Fruit fly (Drosophila melanogaster) whole organism, embryonic: ENCODE measurements around the gene Evi5.

Experiments
- Adf1 ChIP-seq: fragments of 200-800 bp; sonication (Bioruptor generic); IDR thresholded peaks from 2 replicates; pipeline ENCODE4 v1.3.6; 2022; ENCODE audit warnings: missing biosample characterization, missing genetic modification characterization
- Atf3 ChIP-seq: fragments of 200-800 bp; sonication (Bioruptor generic); optimal IDR thresholded peaks from 3 replicates; lab custom pipeline; 2016; ENCODE audit warnings: missing biosample characterization, missing genetic modification characterization
- BtbVII ChIP-seq: fragments of 200-800 bp; sonication (Bioruptor generic); optimal IDR thresholded peaks from 3 replicates; lab custom pipeline; 2017; ENCODE audit warnings: missing biosample characterization, mild to moderate bottlenecking, missing genetic modification characterization
- CG11398 ChIP-seq: fragments of 200-800 bp; sonication (Bioruptor generic); optimal IDR thresholded peaks from 2 replicates; lab custom pipeline; 2016; ENCODE audit warnings: missing biosample characterization, missing genetic modification characterization
- CG11504 ChIP-seq: fragments of 200-800 bp; sonication (Bioruptor generic); optimal IDR thresholded peaks from 3 replicates; lab custom pipeline; 2019; ENCODE audit warnings: missing biosample characterization, mild to moderate bottlenecking, missing genetic modification characterization, moderate library complexity
- CG13296 ChIP-seq: fragments of 200-800 bp; sonication (Bioruptor generic); optimal IDR thresholded peaks from 3 replicates; lab custom pipeline; 2018; ENCODE audit warnings: missing biosample characterization, mild to moderate bottlenecking, missing genetic modification characterization
- CG13894 ChIP-seq: fragments of 200-800 bp; sonication (Bioruptor generic); optimal IDR thresholded peaks from 3 replicates; lab custom pipeline; 2018; ENCODE audit warnings: missing biosample characterization, mild to moderate bottlenecking, missing genetic modification characterization, moderate library complexity
- CG14014 ChIP-seq: fragments of 200-800 bp; sonication (Bioruptor generic); IDR thresholded peaks from 2 replicates; pipeline ENCODE4 v1.3.6; 2022; ENCODE audit warnings: missing biosample characterization, missing genetic modification characterization
- CG15269 ChIP-seq: fragments of 200-800 bp; sonication (Bioruptor generic); optimal IDR thresholded peaks from 2 replicates; lab custom pipeline; 2018; ENCODE audit warnings: missing biosample characterization, mild to moderate bottlenecking, missing genetic modification characterization, moderate library complexity
- CG15479 ChIP-seq: fragments of 200-800 bp; sonication (Bioruptor generic); optimal IDR thresholded peaks from 3 replicates; lab custom pipeline; 2019; ENCODE audit warnings: missing biosample characterization, mild to moderate bottlenecking, missing genetic modification characterization, moderate library complexity
- CG2678 ChIP-seq: fragments of 200-800 bp; sonication (Bioruptor generic); optimal IDR thresholded peaks from 3 replicates; lab custom pipeline; 2019; ENCODE audit warnings: missing biosample characterization, mild to moderate bottlenecking, missing genetic modification characterization, moderate library complexity
- CG30020 ChIP-seq: fragments of 200-800 bp; optimal IDR thresholded peaks from 2 replicates; lab custom pipeline; 2019; ENCODE audit warnings: missing biosample characterization, mild to moderate bottlenecking, missing genetic modification characterization, moderate library complexity
- CG30403 ChIP-seq: fragments of 200-800 bp; sonication (Bioruptor generic); optimal IDR thresholded peaks from 3 replicates; lab custom pipeline; 2016; ENCODE audit warnings: missing biosample characterization, missing genetic modification characterization
- CG3838 ChIP-seq: fragments of 200-800 bp; sonication (Bioruptor generic); optimal IDR thresholded peaks from 3 replicates; lab custom pipeline; 2016; ENCODE audit warnings: missing biosample characterization, missing genetic modification characterization
- CG6765 ChIP-seq: fragments of 200-800 bp; sonication (Bioruptor generic); optimal IDR thresholded peaks from 3 replicates; lab custom pipeline; 2017; ENCODE audit warnings: missing biosample characterization, mild to moderate bottlenecking, missing genetic modification characterization
- CG7357 ChIP-seq: fragments of 200-800 bp; sonication (Bioruptor generic); IDR thresholded peaks from 3 replicates; pipeline ENCODE4 v1.3.6; 2022; ENCODE audit warnings: missing biosample characterization, missing genetic modification characterization
- CG7556 ChIP-seq: fragments of 200-800 bp; sonication (Bioruptor generic); optimal IDR thresholded peaks from 2 replicates; lab custom pipeline; 2017; ENCODE audit warnings: missing biosample characterization, mild to moderate bottlenecking, missing genetic modification characterization
- CG8290 ChIP-seq, 3 experiments: fragments of 200-800 bp; sonication (Bioruptor generic); optimal IDR thresholded peaks; 2 replicates each; lab custom pipeline; 2016 to 2019; ENCODE audit warnings: missing biosample characterization in 3 of 3, missing genetic modification characterization in 3 of 3, mild to moderate bottlenecking in 2 of 3, moderate library complexity in 1 of 3
- CG8924 ChIP-seq: fragments of 200-800 bp; optimal IDR thresholded peaks from 3 replicates; lab custom pipeline; 2019; ENCODE audit warnings: missing biosample characterization, mild to moderate bottlenecking, missing genetic modification characterization, moderate library complexity
- CG9876 ChIP-seq: fragments of 200-800 bp; sonication (Bioruptor generic); optimal IDR thresholded peaks from 2 replicates; lab custom pipeline; 2016; ENCODE audit warnings: missing biosample characterization, missing genetic modification characterization
- CoRest ChIP-seq: fragments of 200-800 bp; sonication (Bioruptor generic); optimal IDR thresholded peaks from 3 replicates; lab custom pipeline; 2018; ENCODE audit warnings: missing biosample characterization, mild to moderate bottlenecking, missing genetic modification characterization, moderate library complexity
- Dip3 ChIP-seq: fragments of 200-800 bp; sonication (Bioruptor generic); optimal IDR thresholded peaks from 3 replicates; lab custom pipeline; 2016; ENCODE audit warnings: missing biosample characterization, missing genetic modification characterization
- Ets97D ChIP-seq: fragments of 200-800 bp; sonication (Bioruptor generic); optimal IDR thresholded peaks from 3 replicates; lab custom pipeline; 2016; ENCODE audit warnings: missing biosample characterization, missing genetic modification characterization
- HmgD ChIP-seq: fragments of 200-800 bp; sonication (Bioruptor generic); optimal IDR thresholded peaks from 3 replicates; lab custom pipeline; 2016; ENCODE audit warnings: missing biosample characterization, missing genetic modification characterization
- HmgZ ChIP-seq: fragments of 200-800 bp; sonication (Bioruptor generic); optimal IDR thresholded peaks from 2 replicates; lab custom pipeline; 2018; ENCODE audit warnings: missing biosample characterization, mild to moderate bottlenecking, missing genetic modification characterization
- Jarid2 ChIP-seq: fragments of 200-800 bp; sonication (Bioruptor generic); optimal IDR thresholded peaks from 3 replicates; lab custom pipeline; 2017; ENCODE audit warnings: mild to moderate bottlenecking, missing biosample characterization, missing genetic modification reagents, missing genetic modification characterization
- Kr ChIP-seq: fragments of 200-800 bp; sonication (Bioruptor generic); optimal IDR thresholded peaks from 2 replicates; lab custom pipeline; 2017; ENCODE audit warnings: missing biosample characterization, mild to moderate bottlenecking, missing genetic modification characterization
- MESR4 ChIP-seq: fragments of 200-800 bp; sonication (Bioruptor generic); optimal IDR thresholded peaks from 2 replicates; lab custom pipeline; 2018; ENCODE audit warnings: missing biosample characterization, mild to moderate bottlenecking, missing genetic modification characterization, moderate library complexity
- Med ChIP-seq: fragments of 200-800 bp; sonication (Bioruptor generic); peaks from one replicate; lab custom pipeline; 2016; ENCODE audit warnings: missing biosample characterization, missing genetic modification characterization, mild to moderate bottlenecking, inconsistent platforms, moderate library complexity
- Myb ChIP-seq: fragments of 200-800 bp; sonication (Bioruptor generic); optimal IDR thresholded peaks from 2 replicates; lab custom pipeline; 2016; ENCODE audit warnings: missing biosample characterization, missing genetic modification characterization
- Sin3A ChIP-seq: fragments of >200 bp; optimal IDR thresholded peaks from 2 replicates; lab custom pipeline; 2018
- Sry-δ ChIP-seq: fragments of 200-800 bp; sonication (Bioruptor generic); optimal IDR thresholded peaks from 2 replicates; lab custom pipeline; 2016; ENCODE audit warnings: missing biosample characterization, missing genetic modification characterization
- Trl ChIP-seq, 3 experiments: fragments of >200 bp in 2 of 3; fragments of 200-800 bp in 1 of 3; sonication (Bioruptor generic) in 1 of 3; optimal IDR thresholded peaks; 2 replicates in 1 of 3; 3 replicates in 2 of 3; lab custom pipeline; 2016 to 2017; ENCODE audit warnings: missing biosample characterization in 1 of 3, missing genetic modification characterization in 1 of 3
- YL-1 ChIP-seq: fragments of 200-800 bp; sonication (Bioruptor generic); optimal IDR thresholded peaks from 3 replicates; lab custom pipeline; 2017; ENCODE audit warnings: missing biosample characterization, mild to moderate bottlenecking, missing genetic modification characterization
- aop ChIP-seq: fragments of 200-800 bp; sonication (Bioruptor generic); IDR thresholded peaks from 2 replicates; pipeline ENCODE4 v1.3.6; 2022; ENCODE audit warnings: missing biosample characterization, missing genetic modification characterization
- bbx ChIP-seq: fragments of 200-800 bp; sonication (Bioruptor generic); IDR thresholded peaks from 2 replicates; pipeline ENCODE4 v1.3.6; 2022; ENCODE audit warnings: missing biosample characterization, missing genetic modification characterization; ENCODE audit not compliant: partially characterized antibody
- caup ChIP-seq: fragments of 200-800 bp; sonication (Bioruptor generic); optimal IDR thresholded peaks from 3 replicates; lab custom pipeline; 2017; ENCODE audit warnings: missing biosample characterization, mild to moderate bottlenecking, missing genetic modification characterization, moderate library complexity; ENCODE audit not compliant: severe bottlenecking
- exex ChIP-seq: fragments of 200-800 bp; sonication (Bioruptor generic); optimal IDR thresholded peaks from 4 replicates; lab custom pipeline; 2018; ENCODE audit warnings: missing biosample characterization, mild to moderate bottlenecking, missing genetic modification characterization, moderate library complexity
- grau ChIP-seq: fragments of 200-800 bp; optimal IDR thresholded peaks from 3 replicates; lab custom pipeline; 2019; ENCODE audit warnings: missing biosample characterization, mild to moderate bottlenecking, missing genetic modification characterization, moderate library complexity
- hth ChIP-seq: fragments of >200 bp; optimal IDR thresholded peaks from 2 replicates; lab custom pipeline; 2017; ENCODE audit warnings: inconsistent platforms
- lbe ChIP-seq: fragments of 200-800 bp; sonication (Bioruptor generic); optimal IDR thresholded peaks from 2 replicates; lab custom pipeline; 2016; ENCODE audit warnings: missing biosample characterization, mild to moderate bottlenecking, missing genetic modification characterization
- lilli ChIP-seq: fragments of 200-800 bp; sonication (Bioruptor generic); optimal IDR thresholded peaks from 3 replicates; lab custom pipeline; 2016; ENCODE audit warnings: missing biosample characterization, missing genetic modification characterization
- phol ChIP-seq: fragments of 200-800 bp; sonication (Bioruptor generic); optimal IDR thresholded peaks from 3 replicates; lab custom pipeline; 2018; ENCODE audit warnings: missing biosample characterization, mild to moderate bottlenecking, missing genetic modification characterization, moderate library complexity
- pzg ChIP-seq: fragments of 200-800 bp; sonication (Bioruptor generic); optimal IDR thresholded peaks from 3 replicates; lab custom pipeline; 2018; ENCODE audit warnings: missing biosample characterization, mild to moderate bottlenecking, missing genetic modification characterization, moderate library complexity
- sens ChIP-seq: fragments of 200-800 bp; sonication (Bioruptor generic); peaks from one replicate; lab custom pipeline; 2016; ENCODE audit warnings: missing biosample characterization, missing genetic modification characterization
- sqz ChIP-seq: fragments of 200-800 bp; sonication (Bioruptor generic); optimal IDR thresholded peaks from 3 replicates; lab custom pipeline; 2018; ENCODE audit warnings: missing biosample characterization, mild to moderate bottlenecking, missing genetic modification characterization
- stwl ChIP-seq: fragments of 200-800 bp; sonication (Bioruptor generic); optimal IDR thresholded peaks from 3 replicates; lab custom pipeline; 2018; ENCODE audit warnings: missing biosample characterization, mild to moderate bottlenecking, missing genetic modification characterization, moderate library complexity
- tio ChIP-seq: fragments of 200-800 bp; sonication (Bioruptor generic); optimal IDR thresholded peaks from 2 replicates; lab custom pipeline; 2017; ENCODE audit warnings: missing biosample characterization, missing genetic modification characterization, inconsistent platforms
- zfh2 ChIP-seq: fragments of 200-800 bp; sonication (Bioruptor generic); optimal IDR thresholded peaks from 2 replicates; lab custom pipeline; 2016; ENCODE audit warnings: missing biosample characterization, missing genetic modification characterization

The Evi5 gene

dm6 chrX:11492916-11493590, 38.9 kb upstream of the Evi5 start, which contains the start of gene Drak (continued):
- no peak for TF ChIP-seq CG7357 (GFP tag; lab: Robert Waterston, UW)
- TF ChIP-seq CG7556 (GFP tag; lab: Kevin White, UChicago), result no peak
- TF ChIP-seq Ets97D, result peak; percentile 48
- peak; percentile 96 for TF ChIP-seq Jarid2 (GFP tag; lab: Kevin White, UChicago)
- peak; percentile 14 for TF ChIP-seq CG13296
- TF ChIP-seq MESR4 (GFP tag; lab: Kevin White, UChicago), result peak; percentile 41
- peak; percentile 75 for TF ChIP-seq Myb
- TF ChIP-seq Kr (GFP tag; lab: Kevin White, UChicago), result peak; percentile 3
- TF ChIP-seq CG30403 (GFP tag; lab: Kevin White, UChicago), result no peak
- peak; percentile 37 for TF ChIP-seq CG6765 (GFP tag; lab: Kevin White, UChicago)
- TF ChIP-seq HmgD (GFP tag; lab: Kevin White, UChicago), result peak; percentile 38
- peak; percentile 15 for TF ChIP-seq CG15269 (tag; lab: Kevin White, UChicago)
- peak; percentile 26 for TF ChIP-seq BtbVII
- TF ChIP-seq CoRest (tag; lab: Kevin White, UChicago), result peak; percentile 28
- TF ChIP-seq Med, result peak; percentile 85
- TF ChIP-seq Adf1, result no peak
- TF ChIP-seq bbx (GFP tag; lab: Robert Waterston, UW), result no peak
- no peak for TF ChIP-seq lbe (GFP tag; lab: Kevin White, UChicago)
- TF ChIP-seq stwl (tag; lab: Kevin White, UChicago), result peak; percentile 47
- peak; percentile 20 for TF ChIP-seq HmgZ (tag; lab: Kevin White, UChicago)
- TF ChIP-seq pzg (GFP tag; lab: Kevin White, UChicago), result peak; percentile 88
- TF ChIP-seq grau (tag; lab: Kevin White, UChicago), result peak; percentile 13
- no peak for TF ChIP-seq aop
- peak; percentile 82 for TF ChIP-seq Sin3A (lab: Kevin White, UChicago)
- TF ChIP-seq caup, result no peak
- no peak for TF ChIP-seq hth
- TF ChIP-seq CG8924, result peak; percentile 11
- no peak for TF ChIP-seq CG3838 (GFP tag; lab: Kevin White, UChicago)
- no peak for TF ChIP-seq tio (GFP tag; lab: Kevin White, UChicago)
- peak; percentile 1 for TF ChIP-seq phol (tag; lab: Kevin White, UChicago)
- peak; percentile 20 for TF ChIP-seq CG2678
- TF ChIP-seq sqz (GFP tag; lab: Kevin White, UChicago), result peak; percentile 63
- no peak for TF ChIP-seq Atf3
- peak; percentile 23 for TF ChIP-seq exex (tag; lab: Kevin White, UChicago)
- TF ChIP-seq CG30020 (tag; lab: Kevin White, UChicago), result peak; percentile 41
- TF ChIP-seq CG11398 (GFP tag; lab: Kevin White, UChicago), result no peak
- TF ChIP-seq sens (GFP tag; lab: Kevin White, UChicago), result peak; percentile 61
- TF ChIP-seq CG15479 (GFP tag; lab: Kevin White, UChicago), result peak; percentile 39
- TF ChIP-seq Trl (optimal IDR thresholded peaks at IDR 0.05; lab: Kevin White, UChicago), result no peak
- no peak for TF ChIP-seq Trl (GFP tag; optimal IDR thresholded peaks at IDR 0.05; lab: Kevin White, UChicago)
- TF ChIP-seq Dip3, result no peak
- TF ChIP-seq CG11504 (tag; lab: Kevin White, UChicago), result peak; percentile 17
- peak; percentile 2 for TF ChIP-seq lilli (GFP tag; lab: Kevin White, UChicago)
- no peak for TF ChIP-seq CG9876 (GFP tag; lab: Kevin White, UChicago)
- no peak for TF ChIP-seq zfh2
- TF ChIP-seq CG8290 (GFP tag; optimal IDR thresholded peaks at IDR 0.05; lab: Kevin White, UChicago), result no peak
- TF ChIP-seq CG8290 (tag; optimal IDR thresholded peaks at IDR 0.05; lab: Kevin White, UChicago), result peak in 1 of 2 experiments; percentile 40
- no peak for TF ChIP-seq CG14014 (GFP tag; lab: Robert Waterston, UW)
- peak; percentile 24 for TF ChIP-seq CG13894
- TF ChIP-seq Sry-δ (GFP tag; lab: Kevin White, UChicago), result peak; percentile 39
- TF ChIP-seq YL-1 (GFP tag; lab: Kevin White, UChicago), result no peak
